Worm (Caenorhabditis elegans): ENCODE measurements around the gene ugt-40.

DNA sequence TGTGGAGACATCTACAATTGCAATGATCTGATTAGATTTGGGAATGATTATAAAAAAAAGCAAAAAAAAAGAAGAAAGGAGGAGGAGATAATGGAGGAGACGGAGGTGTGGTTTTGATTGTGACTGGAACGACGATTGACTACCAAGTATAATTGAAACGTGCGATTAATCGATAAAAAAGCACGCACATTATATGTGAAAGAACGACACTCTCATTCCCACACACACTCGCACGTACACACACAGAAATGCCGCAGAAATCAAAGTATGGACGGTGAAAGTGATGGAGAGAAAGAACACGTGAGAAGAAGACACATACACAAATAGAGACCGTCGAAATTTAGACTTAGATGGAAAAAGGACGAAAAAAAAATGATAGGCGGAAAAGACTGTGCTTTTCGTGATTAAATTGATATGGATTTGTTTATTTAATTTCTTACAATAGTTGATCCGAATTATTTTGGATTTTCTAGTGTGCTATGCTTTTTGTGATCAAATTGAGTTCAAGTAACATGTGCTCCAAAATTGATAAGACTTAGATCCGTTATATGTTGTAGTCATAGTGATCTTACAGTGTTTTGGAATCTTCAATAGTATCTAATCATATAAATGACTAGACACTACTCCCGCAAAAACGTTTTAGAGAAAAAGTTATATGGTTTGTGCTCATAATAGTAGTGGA lies 47.9 kb downstream of the ugt-40 start, which contains the start of gene nhr-135:
- TF ChIP-seq lin-39 (tag; optimal IDR thresholded peaks at IDR 0.05), result no peak
- no peak for TF ChIP-seq nhr-41 (GFP tag; IDR thresholded peaks at IDR 0.05)
- TF ChIP-seq spr-1 (tag; optimal IDR thresholded peaks at IDR 0.05), result peak; percentile 7
- TF ChIP-seq saeg-2 (GFP tag; IDR thresholded peaks at IDR 0.05), result 0 out of 2 replicates have a peak, but pooled peaks have one; percentile 45
- no peak for TF ChIP-seq hmg-1.1 (GFP tag; IDR thresholded peaks at IDR 0.05)
- TF ChIP-seq mep-1 (tag; optimal IDR thresholded peaks at IDR 0.05), result peak; percentile 72
- TF ChIP-seq ZK337.2 (GFP tag; IDR thresholded peaks at IDR 0.05), result no peak
- TF ChIP-seq set-16 (GFP tag; IDR thresholded peaks at IDR 0.05), result no peak
- TF ChIP-seq nhr-25 (tag; optimal IDR thresholded peaks at IDR 0.05; ENCODE audit: borderline replicate concordance, insufficient read depth), result peak; percentile 24
- no peak for TF ChIP-seq fkh-10 (GFP tag; optimal IDR thresholded peaks at IDR 0.05)
- TF ChIP-seq zfp-2 (tag; optimal IDR thresholded peaks at IDR 0.05), result no peak

Measured in whole organism, L4 larva.